Fruit fly (Drosophila melanogaster) whole organism, embryonic: Measurements from ENCODE around the gene CG5966.

Experiments used
- CG10979 ChIP-seq: fragments of 200-800 bp; sonication (Bioruptor generic); optimal IDR thresholded peaks from 2 replicates; lab custom pipeline; 2018; ENCODE audit warnings: missing biosample characterization, mild to moderate bottlenecking, missing genetic modification characterization, moderate library complexity
- CG11504 ChIP-seq: fragments of 200-800 bp; sonication (Bioruptor generic); optimal IDR thresholded peaks from 3 replicates; lab custom pipeline; 2019; ENCODE audit warnings: missing biosample characterization, mild to moderate bottlenecking, missing genetic modification characterization, moderate library complexity
- CG12071 ChIP-seq: fragments of 200-800 bp; sonication (Bioruptor generic); optimal IDR thresholded peaks from 3 replicates; lab custom pipeline; 2018; ENCODE audit warnings: missing biosample characterization, mild to moderate bottlenecking, missing genetic modification characterization
- CG14441 ChIP-seq: fragments of 200-800 bp; sonication (Bioruptor generic); IDR thresholded peaks from 2 replicates; pipeline ENCODE4 v1.3.6; 2022; ENCODE audit warnings: missing biosample characterization, missing genetic modification characterization
- CG14667 ChIP-seq: fragments of 200-800 bp; sonication (Bioruptor generic); IDR thresholded peaks from 2 replicates; pipeline ENCODE4 v1.3.6; 2022; ENCODE audit warnings: missing biosample characterization, missing genetic modification characterization
- CG16863 ChIP-seq: fragments of 200-800 bp; sonication (Bioruptor generic); optimal IDR thresholded peaks from 3 replicates; lab custom pipeline; 2016; ENCODE audit warnings: missing biosample characterization, missing genetic modification characterization
- CG2120 ChIP-seq: fragments of 200-800 bp; sonication (Bioruptor generic); optimal IDR thresholded peaks from 3 replicates; lab custom pipeline; 2016; ENCODE audit warnings: missing biosample characterization, missing genetic modification characterization
- CG2678 ChIP-seq: fragments of 200-800 bp; sonication (Bioruptor generic); optimal IDR thresholded peaks from 3 replicates; lab custom pipeline; 2019; ENCODE audit warnings: missing biosample characterization, mild to moderate bottlenecking, missing genetic modification characterization, moderate library complexity
- CG30403 ChIP-seq: fragments of 200-800 bp; sonication (Bioruptor generic); optimal IDR thresholded peaks from 3 replicates; lab custom pipeline; 2016; ENCODE audit warnings: missing biosample characterization, missing genetic modification characterization
- CG31365 ChIP-seq: fragments of 200-800 bp; sonication (Bioruptor generic); optimal IDR thresholded peaks from 2 replicates; lab custom pipeline; 2018; ENCODE audit warnings: missing biosample characterization, mild to moderate bottlenecking, missing genetic modification characterization
- CG32532 ChIP-seq: fragments of 200-800 bp; sonication (Bioruptor generic); IDR thresholded peaks from 2 replicates; pipeline ENCODE4 v1.3.6; 2022; ENCODE audit warnings: missing biosample characterization, missing genetic modification characterization
- CG32772 ChIP-seq: fragments of 200-800 bp; sonication (Bioruptor generic); IDR thresholded peaks from 2 replicates; pipeline ENCODE4 v1.3.6; 2022; ENCODE audit warnings: missing biosample characterization, missing genetic modification characterization
- CG33557 ChIP-seq: fragments of 200-800 bp; sonication (Bioruptor generic); optimal IDR thresholded peaks from 2 replicates; lab custom pipeline; 2019; ENCODE audit warnings: missing biosample characterization, mild to moderate bottlenecking, missing genetic modification characterization, moderate library complexity
- CG3838 ChIP-seq: fragments of 200-800 bp; sonication (Bioruptor generic); optimal IDR thresholded peaks from 3 replicates; lab custom pipeline; 2016; ENCODE audit warnings: missing biosample characterization, missing genetic modification characterization
- CG6689 ChIP-seq: fragments of 200-800 bp; sonication (Bioruptor generic); IDR thresholded peaks from 2 replicates; pipeline ENCODE4 v1.3.6; 2022; ENCODE audit warnings: missing biosample characterization, missing genetic modification characterization
- CG7372 ChIP-seq: fragments of 200-800 bp; sonication (Bioruptor generic); IDR thresholded peaks from 2 replicates; pipeline ENCODE4 v1.3.6; 2022; ENCODE audit warnings: missing biosample characterization, missing genetic modification characterization
- CG7556 ChIP-seq: fragments of 200-800 bp; sonication (Bioruptor generic); optimal IDR thresholded peaks from 2 replicates; lab custom pipeline; 2017; ENCODE audit warnings: missing biosample characterization, mild to moderate bottlenecking, missing genetic modification characterization
- CG8944 ChIP-seq: fragments of 200-800 bp; sonication (Bioruptor generic); optimal IDR thresholded peaks from 3 replicates; lab custom pipeline; 2016; ENCODE audit warnings: missing biosample characterization, missing genetic modification characterization
- CG9876 ChIP-seq: fragments of 200-800 bp; sonication (Bioruptor generic); optimal IDR thresholded peaks from 2 replicates; lab custom pipeline; 2016; ENCODE audit warnings: missing biosample characterization, missing genetic modification characterization
- CG9932 ChIP-seq: fragments of 200-800 bp; sonication (Bioruptor generic); IDR thresholded peaks from 2 replicates; pipeline ENCODE4 v1.3.6; 2022; ENCODE audit warnings: missing biosample characterization, missing genetic modification characterization
- CoRest ChIP-seq: fragments of 200-800 bp; sonication (Bioruptor generic); optimal IDR thresholded peaks from 3 replicates; lab custom pipeline; 2018; ENCODE audit warnings: missing biosample characterization, mild to moderate bottlenecking, missing genetic modification characterization, moderate library complexity
- Dip3 ChIP-seq: fragments of 200-800 bp; sonication (Bioruptor generic); optimal IDR thresholded peaks from 3 replicates; lab custom pipeline; 2016; ENCODE audit warnings: missing biosample characterization, missing genetic modification characterization
- Drgx ChIP-seq: fragments of 200-800 bp; sonication (Bioruptor generic); IDR thresholded peaks from 2 replicates; pipeline ENCODE4 v1.3.6; 2022; ENCODE audit warnings: missing biosample characterization, missing genetic modification characterization
- Fer3 ChIP-seq: fragments of 200-800 bp; sonication (Bioruptor generic); optimal IDR thresholded peaks from 2 replicates; lab custom pipeline; 2018; ENCODE audit warnings: missing biosample characterization, mild to moderate bottlenecking, missing genetic modification characterization, moderate library complexity
- GATAe ChIP-seq: fragments of 200-800 bp; sonication (Bioruptor generic); conservative IDR thresholded peaks from 2 replicates; pipeline ENCODE4 v1.3.6; 2022; ENCODE audit warnings: missing biosample characterization, missing genetic modification characterization
- Hmx ChIP-seq: fragments of 200-800 bp; sonication (Bioruptor generic); optimal IDR thresholded peaks from 2 replicates; lab custom pipeline; 2016; ENCODE audit warnings: missing biosample characterization, missing genetic modification characterization
- Hr3 ChIP-seq: fragments of 200-800 bp; sonication (Bioruptor generic); optimal IDR thresholded peaks from 3 replicates; lab custom pipeline; 2016; ENCODE audit warnings: missing biosample characterization, missing genetic modification characterization
- Hr51 ChIP-seq, 2 experiments: fragments of 200-800 bp; sonication (Bioruptor generic); optimal IDR thresholded peaks; 2 replicates in 1 of 2; 3 replicates in 1 of 2; lab custom pipeline; 2016 to 2018; ENCODE audit warnings: missing biosample characterization in 2 of 2, missing genetic modification characterization in 2 of 2, mild to moderate bottlenecking in 1 of 2, moderate library complexity in 1 of 2
- Hsf ChIP-seq: fragments of 200-800 bp; sonication (Bioruptor generic); optimal IDR thresholded peaks from 3 replicates; lab custom pipeline; 2016; ENCODE audit warnings: missing biosample characterization, missing genetic modification characterization
- Med ChIP-seq: fragments of 200-800 bp; sonication (Bioruptor generic); peaks from one replicate; lab custom pipeline; 2016; ENCODE audit warnings: missing biosample characterization, missing genetic modification characterization, mild to moderate bottlenecking, inconsistent platforms, moderate library complexity
- NC2β ChIP-seq: fragments of 200-800 bp; sonication (Bioruptor generic); optimal IDR thresholded peaks from 2 replicates; lab custom pipeline; 2016; ENCODE audit warnings: missing biosample characterization, missing genetic modification characterization
- Neu2 ChIP-seq: fragments of 200-800 bp; sonication (Bioruptor generic); optimal IDR thresholded peaks from 3 replicates; lab custom pipeline; 2016; ENCODE audit warnings: missing biosample characterization, missing genetic modification characterization, borderline replicate concordance
- Oli ChIP-seq: fragments of 200-800 bp; sonication (Bioruptor generic); optimal IDR thresholded peaks from 2 replicates; lab custom pipeline; 2018; ENCODE audit warnings: missing biosample characterization, mild to moderate bottlenecking, missing genetic modification characterization, moderate library complexity
- Pdp1 ChIP-seq, 2 experiments: fragments of 200-800 bp; sonication (Bioruptor generic); optimal IDR thresholded peaks; 3 replicates each; lab custom pipeline; 2016; ENCODE audit warnings: missing biosample characterization in 2 of 2, missing genetic modification characterization in 2 of 2, mild to moderate bottlenecking in 1 of 2, moderate library complexity in 1 of 2
- Sox102F ChIP-seq: fragments of 200-800 bp; sonication (Bioruptor generic); optimal IDR thresholded peaks from 2 replicates; lab custom pipeline; 2018; ENCODE audit warnings: missing biosample characterization, mild to moderate bottlenecking, missing genetic modification characterization, moderate library complexity
- Vsx1 ChIP-seq: fragments of 200-800 bp; sonication (Bioruptor generic); optimal IDR thresholded peaks from 2 replicates; lab custom pipeline; 2017; ENCODE audit warnings: missing biosample characterization, mild to moderate bottlenecking, missing genetic modification characterization, missing genetic modification reagents
- Xrp1 ChIP-seq: fragments of 200-800 bp; sonication (Bioruptor generic); IDR thresholded peaks from 2 replicates; pipeline ENCODE4 v1.3.6; 2022; ENCODE audit warnings: missing biosample characterization, missing genetic modification characterization
- crol ChIP-seq: fragments of 200-800 bp; sonication (Bioruptor generic); IDR thresholded peaks from 2 replicates; pipeline ENCODE4 v1.3.6; 2022; ENCODE audit warnings: missing biosample characterization, missing genetic modification characterization
- dmrt99B ChIP-seq: fragments of 200-800 bp; sonication (Bioruptor generic); optimal IDR thresholded peaks from 2 replicates; lab custom pipeline; 2018; ENCODE audit warnings: missing biosample characterization, mild to moderate bottlenecking, missing genetic modification characterization, moderate library complexity
- dysf ChIP-seq: fragments of 200-800 bp; sonication (Bioruptor generic); IDR thresholded peaks from 3 replicates; pipeline ENCODE4 v1.3.6; 2022; ENCODE audit warnings: missing biosample characterization, missing genetic modification characterization
- ftz-f1 ChIP-seq: fragments of 200-800 bp; sonication (Bioruptor generic); optimal IDR thresholded peaks from 2 replicates; lab custom pipeline; 2016; ENCODE audit warnings: missing biosample characterization, missing genetic modification characterization
- grau ChIP-seq: fragments of 200-800 bp; optimal IDR thresholded peaks from 3 replicates; lab custom pipeline; 2019; ENCODE audit warnings: missing biosample characterization, mild to moderate bottlenecking, missing genetic modification characterization, moderate library complexity
- lmd ChIP-seq: fragments of 200-800 bp; sonication (Bioruptor generic); IDR thresholded peaks from 2 replicates; pipeline ENCODE4 v1.3.6; 2022; ENCODE audit warnings: missing biosample characterization, missing genetic modification characterization
- nerfin-1 ChIP-seq: fragments of 200-800 bp; sonication (Bioruptor generic); optimal IDR thresholded peaks from 3 replicates; lab custom pipeline; 2019; ENCODE audit warnings: missing biosample characterization, mild to moderate bottlenecking, missing genetic modification characterization, moderate library complexity
- pnt ChIP-seq: fragments of 200-800 bp; sonication (Bioruptor generic); optimal IDR thresholded peaks from 3 replicates; lab custom pipeline; 2016; ENCODE audit warnings: missing biosample characterization, missing genetic modification characterization
- row ChIP-seq: fragments of 200-800 bp; sonication (Bioruptor generic); IDR thresholded peaks from 3 replicates; pipeline ENCODE4 v1.3.6; 2022; ENCODE audit warnings: missing biosample characterization, missing genetic modification characterization
- sens ChIP-seq: fragments of 200-800 bp; sonication (Bioruptor generic); peaks from one replicate; lab custom pipeline; 2016; ENCODE audit warnings: missing biosample characterization, missing genetic modification characterization
- sens-2 ChIP-seq: fragments of 200-800 bp; sonication (Bioruptor generic); IDR thresholded peaks from 2 replicates; pipeline ENCODE4 v1.3.6; 2022; ENCODE audit warnings: missing biosample characterization, missing genetic modification characterization
- slbo ChIP-seq: fragments of 200-800 bp; sonication (Bioruptor generic); IDR thresholded peaks from 2 replicates; pipeline ENCODE4 v1.3.6; 2022; ENCODE audit warnings: missing biosample characterization, missing genetic modification characterization
- slou ChIP-seq: fragments of 200-800 bp; sonication (Bioruptor generic); optimal IDR thresholded peaks from 3 replicates; lab custom pipeline; 2016; ENCODE audit warnings: missing biosample characterization, missing genetic modification characterization
- unc-4 ChIP-seq: fragments of 200-800 bp; sonication (Bioruptor generic); IDR thresholded peaks from 2 replicates; pipeline ENCODE4 v1.3.6; 2022; ENCODE audit warnings: missing biosample characterization, missing genetic modification characterization; ENCODE audit not compliant: partially characterized antibody

CG5966 gene

dm6 chrX:5977113-5977512 is 11.5 kb upstream of the CG5966 start (continued):
- no peak for TF ChIP-seq CG31365 (tag; lab: Kevin White, UChicago)
- peak; percentile 31 for TF ChIP-seq CG11504 (tag; lab: Kevin White, UChicago)
- peak; percentile 21 for TF ChIP-seq dmrt99B
- TF ChIP-seq CG30403 (GFP tag; lab: Kevin White, UChicago): peak; percentile 22
- TF ChIP-seq CG2120 (GFP tag; lab: Kevin White, UChicago): peak; percentile 22
- TF ChIP-seq Oli: peak; percentile 27
- TF ChIP-seq CG12071 (GFP tag; lab: Kevin White, UChicago): no peak
- no peak for TF ChIP-seq CG3838
- peak in 1 of 2 experiments; percentile 36 for TF ChIP-seq Hr51 (GFP tag; optimal IDR thresholded peaks at IDR 0.05; lab: Kevin White, UChicago)
- peak; percentile 41; the same call in 1 of the 3 replicates for TF ChIP-seq dysf (GFP tag; lab: Robert Waterston, UW)
- TF ChIP-seq NC2β (GFP tag; lab: Kevin White, UChicago): no peak
- TF ChIP-seq CG9932 (GFP tag; lab: Robert Waterston, UW): 0 out of 2 replicates have a peak, but pooled peaks have one; percentile 4
- TF ChIP-seq CG7556: no peak
- no peak for TF ChIP-seq Dip3 (GFP tag; lab: Kevin White, UChicago)
- no peak for TF ChIP-seq Hmx
- TF ChIP-seq CG14441 (GFP tag; lab: Robert Waterston, UW): 0 out of 2 replicates have a peak, but pooled peaks have one; percentile 22
- peak; percentile 8 for TF ChIP-seq CoRest (tag; lab: Kevin White, UChicago)
- no peak for TF ChIP-seq Pdp1 (GFP tag; optimal IDR thresholded peaks at IDR 0.05; lab: Kevin White, UChicago)
- TF ChIP-seq Drgx (GFP tag; lab: Robert Waterston, UW): 0 out of 2 replicates have a peak, but pooled peaks have one; percentile 20
- TF ChIP-seq Sox102F (GFP tag; lab: Kevin White, UChicago): peak; percentile 45
- peak; percentile 19 for TF ChIP-seq Hsf (GFP tag; lab: Kevin White, UChicago)
- TF ChIP-seq CG6689 (GFP tag; lab: Robert Waterston, UW): 0 out of 2 replicates have a peak, but pooled peaks have one; percentile 6
- peak; percentile 39 for TF ChIP-seq CG2678 (tag; lab: Kevin White, UChicago)
- peak; percentile 35; the same call in 1 of the 3 replicates for TF ChIP-seq row (GFP tag; lab: Robert Waterston, UW)
- TF ChIP-seq slou (GFP tag; lab: Kevin White, UChicago): no peak
- TF ChIP-seq nerfin-1: no peak
- TF ChIP-seq CG14667 (GFP tag; lab: Robert Waterston, UW): peak; percentile 17; the same call in 1 of the 2 replicates
- TF ChIP-seq Med (GFP tag; lab: Kevin White, UChicago): peak; percentile 78
- TF ChIP-seq Fer3 (tag; lab: Kevin White, UChicago): no peak
- TF ChIP-seq CG8944 (GFP tag; lab: Kevin White, UChicago): peak; percentile 2
- TF ChIP-seq CG32532 (GFP tag; lab: Robert Waterston, UW): 0 out of 2 replicates have a peak, but pooled peaks have one; percentile 32
- TF ChIP-seq CG10979 (tag; lab: Kevin White, UChicago): no peak

DNA sequence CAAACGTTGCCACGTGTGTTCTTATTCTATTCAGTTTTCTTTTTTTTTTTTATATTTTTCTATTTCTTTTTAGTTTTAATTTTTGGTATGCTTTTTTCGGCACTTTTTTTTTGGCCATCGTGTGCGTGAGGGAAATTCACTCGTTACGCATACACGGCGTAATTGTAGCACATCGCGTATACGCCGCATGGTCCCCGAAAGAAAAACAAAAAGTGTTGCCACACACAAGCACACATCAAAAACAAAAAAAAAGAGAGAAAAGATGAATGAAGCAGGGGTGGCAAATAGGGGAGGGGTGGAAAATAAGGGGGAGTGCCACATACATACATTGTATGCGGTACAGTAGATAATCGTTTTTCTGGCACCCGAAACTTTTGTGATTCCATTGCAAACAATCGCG is 10.8 kb upstream of the CG5966 start:
- TF ChIP-seq Neu2 (GFP tag; lab: Kevin White, UChicago) (no peak), Drgx (GFP tag; lab: Robert Waterston, UW) (peak; percentile 63), Pdp1 (GFP tag; optimal IDR thresholded peaks at IDR 0.05; lab: Kevin White, UChicago) (peak in 1 of 2 experiments; percentile 35), ftz-f1 (GFP tag; lab: Kevin White, UChicago) (no peak), CG16863 (no peak), Hr3 (GFP tag; lab: Kevin White, UChicago) (no peak), CG33557 (GFP tag; lab: Kevin White, UChicago) (no peak), crol (GFP tag; lab: Robert Waterston, UW) (peak; percentile 47; the same call in 1 of the 2 replicates), lmd (GFP tag; lab: Robert Waterston, UW) (no peak), sens (GFP tag; lab: Kevin White, UChicago) (peak; percentile 62), CG9876 (GFP tag; lab: Kevin White, UChicago) (no peak), Vsx1 (GFP tag; lab: Kevin White, UChicago) (no peak), nerfin-1 (no peak), GATAe (GFP tag; lab: Robert Waterston, UW) (no peak), pnt (no peak), sens-2 (GFP tag; lab: Robert Waterston, UW) (no peak), slbo (GFP tag; lab: Robert Waterston, UW) (no peak), Xrp1 (GFP tag; lab: Robert Waterston, UW) (no peak), CG32772 (GFP tag; lab: Robert Waterston, UW) (peak; percentile 30; the same call in 1 of the 2 replicates), CG7372 (peak; percentile 57; the same call in 1 of the 2 replicates), unc-4 (GFP tag; lab: Robert Waterston, UW) (no peak), grau (tag; lab: Kevin White, UChicago) (peak; percentile 21)
